Fruit fly (Drosophila melanogaster) whole organism, embryonic: ENCODE data around the gene CG33664.

Source experiments
- Blimp-1 ChIP-seq: fragments of 200-800 bp; sonication (Bioruptor generic); optimal IDR thresholded peaks from 3 replicates; lab custom pipeline; 2018; ENCODE audit warnings: missing biosample characterization, missing genetic modification characterization, mild to moderate bottlenecking, moderate library complexity, missing genetic modification reagents
- CG10147 ChIP-seq: fragments of 200-800 bp; sonication (Bioruptor generic); optimal IDR thresholded peaks from 2 replicates; lab custom pipeline; 2019; ENCODE audit warnings: missing biosample characterization, mild to moderate bottlenecking, missing genetic modification characterization, moderate library complexity
- CG1024 ChIP-seq: fragments of 200-800 bp; sonication (Bioruptor generic); IDR thresholded peaks from 2 replicates; pipeline ENCODE4 v1.3.6; 2022; ENCODE audit warnings: missing biosample characterization, missing genetic modification characterization
- CG10462 ChIP-seq: fragments of 200-800 bp; sonication (Bioruptor generic); optimal IDR thresholded peaks from 2 replicates; lab custom pipeline; 2016; ENCODE audit warnings: missing biosample characterization, missing genetic modification characterization
- CG11398 ChIP-seq: fragments of 200-800 bp; sonication (Bioruptor generic); optimal IDR thresholded peaks from 2 replicates; lab custom pipeline; 2016; ENCODE audit warnings: missing biosample characterization, missing genetic modification characterization
- CG11723 ChIP-seq: fragments of 200-800 bp; sonication (Bioruptor generic); optimal IDR thresholded peaks from 2 replicates; lab custom pipeline; 2017; ENCODE audit warnings: missing biosample characterization, mild to moderate bottlenecking, missing genetic modification characterization
- CG13287 ChIP-seq: fragments of 200-800 bp; sonication (Bioruptor generic); IDR thresholded peaks from 2 replicates; pipeline ENCODE4 v1.3.6; 2022; ENCODE audit warnings: missing biosample characterization, missing genetic modification characterization; ENCODE audit not compliant: partially characterized antibody
- CG1647 ChIP-seq: fragments of 200-800 bp; sonication (Bioruptor generic); optimal IDR thresholded peaks from 3 replicates; lab custom pipeline; 2016; ENCODE audit warnings: missing biosample characterization, missing genetic modification characterization
- CG17802 ChIP-seq: fragments of 200-800 bp; sonication (Bioruptor generic); optimal IDR thresholded peaks from 2 replicates; lab custom pipeline; 2018; ENCODE audit warnings: missing biosample characterization, mild to moderate bottlenecking, missing genetic modification characterization, moderate library complexity
- CG17912 ChIP-seq: fragments of 200-800 bp; sonication (Bioruptor generic); optimal IDR thresholded peaks from 2 replicates; lab custom pipeline; 2018; ENCODE audit warnings: missing biosample characterization, mild to moderate bottlenecking, missing genetic modification characterization
- CG18599 ChIP-seq: fragments of 200-800 bp; sonication (Bioruptor generic); optimal IDR thresholded peaks from 3 replicates; lab custom pipeline; 2017; ENCODE audit warnings: missing biosample characterization, missing genetic modification characterization, mild to moderate bottlenecking, moderate library complexity, missing genetic modification reagents
- CG2120 ChIP-seq: fragments of 200-800 bp; sonication (Bioruptor generic); optimal IDR thresholded peaks from 3 replicates; lab custom pipeline; 2016; ENCODE audit warnings: missing biosample characterization, missing genetic modification characterization
- CG30020 ChIP-seq: fragments of 200-800 bp; optimal IDR thresholded peaks from 2 replicates; lab custom pipeline; 2019; ENCODE audit warnings: missing biosample characterization, mild to moderate bottlenecking, missing genetic modification characterization, moderate library complexity
- CG30431 ChIP-seq: fragments of 200-800 bp; sonication (Bioruptor generic); optimal IDR thresholded peaks from 2 replicates; lab custom pipeline; 2017; ENCODE audit warnings: missing biosample characterization, missing genetic modification characterization
- CG31224 ChIP-seq: fragments of 200-800 bp; sonication (Bioruptor generic); IDR thresholded peaks from 2 replicates; pipeline ENCODE4 v1.3.6; 2022; ENCODE audit warnings: missing biosample characterization, missing genetic modification characterization
- CG4707 ChIP-seq: fragments of 200-800 bp; sonication (Bioruptor generic); optimal IDR thresholded peaks from 2 replicates; lab custom pipeline; 2018; ENCODE audit warnings: missing biosample characterization, mild to moderate bottlenecking, missing genetic modification characterization, moderate library complexity
- CG6813 ChIP-seq: fragments of 200-800 bp; sonication (Bioruptor generic); optimal IDR thresholded peaks from 2 replicates; lab custom pipeline; 2017; ENCODE audit warnings: missing biosample characterization, missing genetic modification characterization, mild to moderate bottlenecking, moderate library complexity, missing genetic modification reagents
- CG6854 ChIP-seq: fragments of 200-800 bp; sonication (Bioruptor generic); optimal IDR thresholded peaks from 3 replicates; lab custom pipeline; 2017; ENCODE audit warnings: missing biosample characterization, mild to moderate bottlenecking, missing genetic modification characterization
- CG8281 ChIP-seq: fragments of 200-800 bp; sonication (Bioruptor generic); optimal IDR thresholded peaks from 2 replicates; lab custom pipeline; 2018; ENCODE audit warnings: missing biosample characterization, mild to moderate bottlenecking, missing genetic modification characterization, moderate library complexity
- CTCF ChIP-seq: fragments of 200-800 bp; sonication (Bioruptor generic); optimal IDR thresholded peaks from 2 replicates; lab custom pipeline; 2017; ENCODE audit warnings: missing biosample characterization, mild to moderate bottlenecking, missing genetic modification characterization, moderate library complexity
- CoRest ChIP-seq: fragments of 200-800 bp; sonication (Bioruptor generic); optimal IDR thresholded peaks from 3 replicates; lab custom pipeline; 2018; ENCODE audit warnings: missing biosample characterization, mild to moderate bottlenecking, missing genetic modification characterization, moderate library complexity
- Dref ChIP-seq: fragments of 200-800 bp; sonication (Bioruptor generic); IDR thresholded peaks from 2 replicates; pipeline ENCODE4 v1.3.6; 2022; ENCODE audit warnings: missing biosample characterization, missing genetic modification characterization
- E2f1 ChIP-seq: fragments of 200-800 bp; sonication (Bioruptor generic); IDR thresholded peaks from 2 replicates; pipeline ENCODE4 v1.3.6; 2022; ENCODE audit warnings: missing biosample characterization, missing genetic modification characterization
- Eip74EF ChIP-seq, 2 experiments: fragments of 200-800 bp in 1 of 2; fragments of >200 bp in 1 of 2; sonication (Bioruptor generic) in 1 of 2; optimal IDR thresholded peaks; 2 replicates each; lab custom pipeline; 2017 to 2019; ENCODE audit warnings: missing biosample characterization in 2 of 2, missing genetic modification characterization in 2 of 2, mild to moderate bottlenecking in 1 of 2, moderate library complexity in 1 of 2
- HHEX ChIP-seq: fragments of 200-800 bp; sonication (Bioruptor generic); optimal IDR thresholded peaks from 3 replicates; lab custom pipeline; 2017; ENCODE audit warnings: missing biosample characterization, mild to moderate bottlenecking, missing genetic modification characterization, missing genetic modification reagents
- Jarid2 ChIP-seq: fragments of 200-800 bp; sonication (Bioruptor generic); optimal IDR thresholded peaks from 3 replicates; lab custom pipeline; 2017; ENCODE audit warnings: mild to moderate bottlenecking, missing biosample characterization, missing genetic modification reagents, missing genetic modification characterization
- Neu2 ChIP-seq: fragments of 200-800 bp; sonication (Bioruptor generic); optimal IDR thresholded peaks from 3 replicates; lab custom pipeline; 2016; ENCODE audit warnings: missing biosample characterization, missing genetic modification characterization, borderline replicate concordance
- Oaz ChIP-seq: fragments of 200-800 bp; sonication (Bioruptor generic); IDR thresholded peaks from 2 replicates; pipeline ENCODE4 v1.3.6; 2022; ENCODE audit warnings: missing biosample characterization, missing genetic modification characterization
- Trl ChIP-seq, 3 experiments: fragments of >200 bp in 2 of 3; fragments of 200-800 bp in 1 of 3; sonication (Bioruptor generic) in 1 of 3; optimal IDR thresholded peaks; 2 replicates in 1 of 3; 3 replicates in 2 of 3; lab custom pipeline; 2016 to 2017; ENCODE audit warnings: missing biosample characterization in 1 of 3, missing genetic modification characterization in 1 of 3
- al ChIP-seq: fragments of 200-800 bp; sonication (Bioruptor generic); IDR thresholded peaks from 2 replicates; pipeline ENCODE4 v1.3.6; 2022; ENCODE audit warnings: missing biosample characterization, missing genetic modification characterization
- ase ChIP-seq: fragments of 200-800 bp; sonication (Bioruptor generic); IDR thresholded peaks from 3 replicates; pipeline ENCODE4 v1.3.6; 2022; ENCODE audit warnings: missing biosample characterization, missing genetic modification characterization
- ci ChIP-seq: fragments of 200-800 bp; sonication (Bioruptor generic); IDR thresholded peaks from 3 replicates; pipeline ENCODE4 v1.3.6; 2022; ENCODE audit warnings: missing biosample characterization, missing genetic modification characterization
- ewg ChIP-seq: fragments of 200-800 bp; sonication (Bioruptor generic); optimal IDR thresholded peaks from 3 replicates; lab custom pipeline; 2017; ENCODE audit warnings: mild to moderate bottlenecking, missing biosample characterization, missing genetic modification reagents, missing genetic modification characterization
- fd102C ChIP-seq: fragments of 200-800 bp; sonication (Bioruptor generic); optimal IDR thresholded peaks from 2 replicates; lab custom pipeline; 2018; ENCODE audit warnings: missing biosample characterization, mild to moderate bottlenecking, missing genetic modification characterization, moderate library complexity
- gcm ChIP-seq: fragments of 200-800 bp; sonication (Bioruptor generic); optimal IDR thresholded peaks from 2 replicates; lab custom pipeline; 2019; ENCODE audit warnings: missing biosample characterization, mild to moderate bottlenecking, missing genetic modification characterization, moderate library complexity
- gfzf ChIP-seq: fragments of 200-800 bp; sonication (Bioruptor generic); optimal IDR thresholded peaks from 2 replicates; lab custom pipeline; 2016; ENCODE audit warnings: missing biosample characterization, mild to moderate bottlenecking, missing genetic modification characterization, moderate library complexity
- insv ChIP-seq, 2 experiments: fragments of 200-800 bp; sonication (Bioruptor generic); optimal IDR thresholded peaks; 3 replicates each; lab custom pipeline; 2016 to 2018; ENCODE audit warnings: missing biosample characterization in 2 of 2, missing genetic modification characterization in 2 of 2
- jigr1 ChIP-seq: fragments of 200-800 bp; sonication (Bioruptor generic); IDR thresholded peaks from 3 replicates; pipeline ENCODE4 v1.3.6; 2022; ENCODE audit warnings: missing biosample characterization, missing genetic modification characterization
- jing ChIP-seq: fragments of 200-800 bp; sonication (Bioruptor generic); optimal IDR thresholded peaks from 2 replicates; lab custom pipeline; 2018; ENCODE audit warnings: missing biosample characterization, mild to moderate bottlenecking, missing genetic modification characterization
- kah ChIP-seq: fragments of 200-800 bp; sonication (Bioruptor generic); optimal IDR thresholded peaks from 2 replicates; lab custom pipeline; 2018; ENCODE audit warnings: missing biosample characterization, mild to moderate bottlenecking, missing genetic modification characterization
- kay ChIP-seq: fragments of 200-800 bp; sonication (Bioruptor generic); optimal IDR thresholded peaks from 2 replicates; lab custom pipeline; 2016; ENCODE audit warnings: missing biosample characterization, missing genetic modification characterization
- lbe ChIP-seq: fragments of 200-800 bp; sonication (Bioruptor generic); optimal IDR thresholded peaks from 2 replicates; lab custom pipeline; 2016; ENCODE audit warnings: missing biosample characterization, mild to moderate bottlenecking, missing genetic modification characterization
- nmo ChIP-seq: fragments of 200-800 bp; sonication (Bioruptor generic); optimal IDR thresholded peaks from 2 replicates; lab custom pipeline; 2018; ENCODE audit warnings: missing biosample characterization, mild to moderate bottlenecking, missing genetic modification characterization, moderate library complexity
- nom ChIP-seq: fragments of 200-800 bp; sonication (Bioruptor generic); optimal IDR thresholded peaks from 2 replicates; lab custom pipeline; 2017; ENCODE audit warnings: missing biosample characterization, missing genetic modification characterization, mild to moderate bottlenecking, moderate library complexity, missing genetic modification reagents
- oc ChIP-seq: fragments of 200-800 bp; sonication (Bioruptor generic); optimal IDR thresholded peaks from 2 replicates; lab custom pipeline; 2018; ENCODE audit warnings: missing biosample characterization, mild to moderate bottlenecking, missing genetic modification characterization, moderate library complexity
- pita ChIP-seq: fragments of 200-800 bp; sonication (Bioruptor generic); optimal IDR thresholded peaks from 2 replicates; lab custom pipeline; 2017; ENCODE audit warnings: missing biosample characterization, mild to moderate bottlenecking, missing genetic modification characterization
- sens ChIP-seq: fragments of 200-800 bp; sonication (Bioruptor generic); peaks from one replicate; lab custom pipeline; 2016; ENCODE audit warnings: missing biosample characterization, missing genetic modification characterization
- sqz ChIP-seq: fragments of 200-800 bp; sonication (Bioruptor generic); optimal IDR thresholded peaks from 3 replicates; lab custom pipeline; 2018; ENCODE audit warnings: missing biosample characterization, mild to moderate bottlenecking, missing genetic modification characterization
- stc ChIP-seq: fragments of 200-800 bp; sonication (Bioruptor generic); IDR thresholded peaks from 2 replicates; pipeline ENCODE4 v1.3.6; 2022; ENCODE audit warnings: missing biosample characterization, missing genetic modification characterization
- twi ChIP-seq: fragments of 200-800 bp; optimal IDR thresholded peaks from 2 replicates; lab custom pipeline; 2019; ENCODE audit warnings: missing biosample characterization, mild to moderate bottlenecking, missing genetic modification characterization, moderate library complexity
- wdn ChIP-seq: fragments of 200-800 bp; sonication (Bioruptor generic); IDR thresholded peaks from 2 replicates; pipeline ENCODE4 v1.3.6; 2022; ENCODE audit warnings: missing biosample characterization, missing genetic modification characterization
- wek ChIP-seq: fragments of 200-800 bp; sonication (Bioruptor generic); optimal IDR thresholded peaks from 3 replicates; lab custom pipeline; 2018; ENCODE audit warnings: missing biosample characterization, mild to moderate bottlenecking, missing genetic modification characterization, moderate library complexity

CG33664 gene

dm6 chrX:6340593-6341068 is 43.4 kb upstream of the CG33664 start (continued):
- TF ChIP-seq gcm (GFP tag; lab: Kevin White, UChicago) (peak; percentile 71), nmo (GFP tag; lab: Kevin White, UChicago) (peak; percentile 82), HHEX (peak; percentile 77), twi (tag; lab: Kevin White, UChicago) (peak; percentile 49), wdn (GFP tag; lab: Robert Waterston, UW) (peak; percentile 50; the same call in 1 of the 2 replicates), CG11723 (GFP tag; lab: Kevin White, UChicago) (peak; percentile 79), Dref (no peak), ase (GFP tag; lab: Robert Waterston, UW) (peak; percentile 62; the same call in 1 of the 3 replicates), Neu2 (no peak), kay (GFP tag; lab: Kevin White, UChicago) (no peak), CG8281 (peak; percentile 53), CG31224 (peak; percentile 49; the same call in 1 of the 2 replicates), CG17912 (no peak), E2f1 (peak; percentile 26; the same call in 1 of the 2 replicates), jigr1 (GFP tag; lab: Robert Waterston, UW) (no peak), CG10147 (peak; percentile 91), al (peak; percentile 57), CG2120 (peak; percentile 66), lbe (peak; percentile 68), CG1024 (0 out of 2 replicates have a peak, but pooled peaks have one; percentile 3), stc (GFP tag; lab: Robert Waterston, UW) (0 out of 2 replicates have a peak, but pooled peaks have one; percentile 34), jing (GFP tag; lab: Kevin White, UChicago) (peak; percentile 9), CG30431 (GFP tag; lab: Kevin White, UChicago) (peak; percentile 33), Jarid2 (GFP tag; lab: Kevin White, UChicago) (peak; percentile 32), CoRest (peak; percentile 87), wek (peak; percentile 5), ci (0 out of 3 replicates have a peak, but pooled peaks have one; percentile 22), ewg (GFP tag; lab: Kevin White, UChicago) (peak; percentile 58), CG4707 (peak; percentile 29), pita (GFP tag; lab: Kevin White, UChicago) (no peak), kah (GFP tag; lab: Kevin White, UChicago) (peak; percentile 51), insv (GFP tag; optimal IDR thresholded peaks at IDR 0.05; lab: Kevin White, UChicago) (peak in 1 of 2 experiments; percentile 49), fd102C (GFP tag; lab: Kevin White, UChicago) (no peak), CG13287 (GFP tag; lab: Robert Waterston, UW) (no peak), CTCF (peak; percentile 39), CG6813 (GFP tag; lab: Kevin White, UChicago) (peak; percentile 63)
- TF ChIP-seq, all 482 proteins: peak for 268

- TF ChIP-seq Oaz (no peak), gfzf (no peak), Eip74EF (GFP tag; optimal IDR thresholded peaks at IDR 0.05; lab: Kevin White, UChicago) (no peak), Blimp-1 (GFP tag; lab: Kevin White, UChicago) (peak; percentile 6), sens (peak; percentile 25), Trl (optimal IDR thresholded peaks at IDR 0.05; lab: Kevin White, UChicago) (peak in 1 of 2 experiments; percentile 25), Trl (GFP tag; optimal IDR thresholded peaks at IDR 0.05; lab: Kevin White, UChicago) (no peak), CG6854 (GFP tag; lab: Kevin White, UChicago) (no peak), oc (peak; percentile 5), CG17802 (tag; lab: Kevin White, UChicago) (no peak), CG1647 (GFP tag; lab: Kevin White, UChicago) (no peak), nom (peak; percentile 7), sqz (no peak), fd102C (GFP tag; lab: Kevin White, UChicago) (no peak), CG10462 (no peak), CG11398 (GFP tag; lab: Kevin White, UChicago) (no peak), CG18599 (GFP tag; lab: Kevin White, UChicago) (no peak), CG30020 (tag; lab: Kevin White, UChicago) (no peak)
These were observed 42.3 kb upstream of the CG33664 start for dm6 chrX:6341678-6342077.
